Fruit fly (Drosophila melanogaster) whole organism, adult: ENCODE data around the gene Spn28B.

ENCODE experiments used
- CG1620 ChIP-seq: fragments of 200-800 bp; sonication (Bioruptor generic); optimal IDR thresholded peaks from 2 replicates; lab custom pipeline; 2016; ENCODE audit warnings: missing biosample characterization, missing genetic modification characterization
- CG5204 ChIP-seq: fragments of 200-800 bp; sonication (Bioruptor generic); optimal IDR thresholded peaks from 2 replicates; lab custom pipeline; 2016; ENCODE audit warnings: missing biosample characterization, missing genetic modification characterization
- CG7045 ChIP-seq: fragments of 200-800 bp; sonication (Bioruptor generic); optimal IDR thresholded peaks from 2 replicates; lab custom pipeline; 2017; ENCODE audit warnings: missing biosample characterization, mild to moderate bottlenecking, missing genetic modification characterization
- Clk ChIP-seq: fragments of 200-800 bp; sonication (Bioruptor generic); optimal IDR thresholded peaks from 2 replicates; lab custom pipeline; 2017; ENCODE audit warnings: missing biosample characterization, missing genetic modification characterization
- Crg-1 ChIP-seq: fragments of 200-800 bp; sonication (Bioruptor generic); optimal IDR thresholded peaks from 2 replicates; lab custom pipeline; 2016; ENCODE audit warnings: missing biosample characterization, missing genetic modification characterization
- Hr96 ChIP-seq: fragments of 200-800 bp; sonication (Bioruptor generic); optimal IDR thresholded peaks from 2 replicates; lab custom pipeline; 2016; ENCODE audit warnings: missing biosample characterization, missing genetic modification characterization
- Mnt ChIP-seq: fragments of 200-800 bp; sonication (Bioruptor generic); optimal IDR thresholded peaks from 2 replicates; lab custom pipeline; 2016; ENCODE audit warnings: missing biosample characterization, mild to moderate bottlenecking, missing genetic modification characterization
- bab1 ChIP-seq: fragments of 200-800 bp; sonication (Bioruptor generic); optimal IDR thresholded peaks from 3 replicates; lab custom pipeline; 2019; ENCODE audit warnings: missing biosample characterization, mild to moderate bottlenecking, missing genetic modification characterization, moderate library complexity
- cic ChIP-seq: fragments of 200-800 bp; sonication (Bioruptor generic); optimal IDR thresholded peaks from 2 replicates; lab custom pipeline; 2017; ENCODE audit warnings: missing biosample characterization, mild to moderate bottlenecking, missing genetic modification characterization, moderate library complexity
- cnc ChIP-seq, 2 experiments: fragments of >200 bp; optimal IDR thresholded peaks; 2 replicates each; lab custom pipeline; 2017
- kay ChIP-seq: fragments of 200-800 bp; sonication (Bioruptor generic); peaks from one replicate; lab custom pipeline; 2016; ENCODE audit warnings: missing biosample characterization, missing genetic modification characterization, borderline replicate concordance
- pad ChIP-seq: fragments of 200-800 bp; sonication (Bioruptor generic); optimal IDR thresholded peaks from 3 replicates; lab custom pipeline; 2017; ENCODE audit warnings: missing biosample characterization, missing genetic modification characterization, mild to moderate bottlenecking, moderate library complexity, missing genetic modification reagents
- tj ChIP-seq: fragments of 200-800 bp; sonication (Bioruptor generic); optimal IDR thresholded peaks from 3 replicates; lab custom pipeline; 2017; ENCODE audit warnings: missing biosample characterization, mild to moderate bottlenecking, missing genetic modification characterization, moderate library complexity
- toe ChIP-seq: fragments of 200-800 bp; sonication (Bioruptor generic); optimal IDR thresholded peaks from 2 replicates; lab custom pipeline; 2016; ENCODE audit warnings: missing biosample characterization, missing genetic modification characterization

- TF ChIP-seq Clk (no peak), bab1 (GFP tag; lab: Kevin White, UChicago) (no peak), kay (GFP tag; lab: Kevin White, UChicago) (no peak), CG5204 (GFP tag; lab: Kevin White, UChicago) (no peak), Mnt (GFP tag; lab: Kevin White, UChicago) (no peak), pad (no peak), tj (no peak), Hr96 (no peak), Crg-1 (GFP tag; lab: Kevin White, UChicago) (no peak), cic (GFP tag; lab: Kevin White, UChicago) (no peak), toe (GFP tag; lab: Kevin White, UChicago) (no peak), CG7045 (GFP tag; lab: Kevin White, UChicago) (no peak), cnc (optimal IDR thresholded peaks at IDR 0.05; lab: Kevin White, UChicago) (no peak), CG1620 (GFP tag; lab: Kevin White, UChicago) (no peak)
Observed at dm6 chr2L:7612233-7612632, 30.5 kb downstream of the Spn28B start.
